Worm (Caenorhabditis elegans) whole organism, late embryonic: ENCODE results near the gene H14E04.3.
"Not testable (repeated sequence)": the region's sequence is repeated elsewhere in the genome, so short reads cannot be mapped to it uniquely, and the experiment has no call there.

Experiments used
- C08G9.2 ChIP-seq: sonication (generic microtip); optimal IDR thresholded peaks from 2 replicates; lab custom pipeline; 2016; ENCODE audit warnings: mild to moderate bottlenecking, missing genetic modification characterization, moderate library complexity, missing compliant biosample characterization
- F13H6.1 ChIP-seq: sonication (generic microtip); optimal IDR thresholded peaks from 2 replicates; lab custom pipeline; 2016; ENCODE audit warnings: missing genetic modification characterization, missing compliant biosample characterization
- ceh-14 ChIP-seq: sonication (generic microtip); optimal IDR thresholded peaks from 2 replicates; lab custom pipeline; 2016; ENCODE audit warnings: missing genotype, missing genetic modification characterization, missing compliant biosample characterization
- ceh-22 ChIP-seq: sonication (generic microtip); optimal IDR thresholded peaks from 2 replicates; lab custom pipeline; 2017; ENCODE audit warnings: missing biosample characterization, missing genetic modification characterization
- ceh-24 ChIP-seq: sonication (generic microtip); optimal IDR thresholded peaks from 2 replicates; lab custom pipeline; 2016; ENCODE audit warnings: mild to moderate bottlenecking, missing genetic modification characterization, missing compliant biosample characterization
- ceh-30 ChIP-seq: fragments of 150-350 bp; optimal IDR thresholded peaks from 2 replicates; lab custom pipeline; 2014; ENCODE audit warnings: missing biosample characterization, missing genetic modification characterization
- ceh-31 ChIP-seq: sonication (generic microtip); optimal IDR thresholded peaks from 2 replicates; lab custom pipeline; 2016; ENCODE audit warnings: missing genetic modification characterization, missing compliant biosample characterization
- ceh-34 ChIP-seq: sonication (generic microtip); optimal IDR thresholded peaks from 2 replicates; lab custom pipeline; 2016; ENCODE audit warnings: mild to moderate bottlenecking, missing genetic modification characterization, missing compliant biosample characterization
- ceh-45 ChIP-seq: fragments of 200-800 bp; sonication (Bioruptor generic); IDR thresholded peaks from 2 replicates; pipeline ENCODE4 v1.3.6; 2022; ENCODE audit warnings: missing genetic modification reagents, missing genetic modification characterization, missing compliant biosample characterization
- ceh-48 ChIP-seq: sonication (generic microtip); optimal IDR thresholded peaks from 2 replicates; lab custom pipeline; 2016; ENCODE audit warnings: missing genetic modification characterization, inconsistent platforms, missing compliant biosample characterization
- dmd-4 ChIP-seq: sonication (generic microtip); optimal IDR thresholded peaks from 2 replicates; lab custom pipeline; 2016; ENCODE audit warnings: borderline replicate concordance, missing genetic modification characterization, missing compliant biosample characterization
- dve-1 ChIP-seq: sonication (generic microtip); optimal IDR thresholded peaks from 2 replicates; lab custom pipeline; 2017; ENCODE audit warnings: antibody characterized with exemption, mild to moderate bottlenecking, missing genetic modification characterization, missing compliant biosample characterization
- elt-2 ChIP-seq: sonication (generic microtip); optimal IDR thresholded peaks from 2 replicates; lab custom pipeline; 2016; ENCODE audit warnings: missing genetic modification reagents, missing genetic modification characterization, missing compliant biosample characterization
- elt-4 ChIP-seq: sonication (generic microtip); optimal IDR thresholded peaks from 2 replicates; lab custom pipeline; 2016; ENCODE audit warnings: missing genetic modification characterization, missing compliant biosample characterization
- fkh-10 ChIP-seq: fragments of 150-350 bp; optimal IDR thresholded peaks from 2 replicates; lab custom pipeline; 2014; ENCODE audit warnings: missing biosample characterization, missing genetic modification reagents, missing genetic modification characterization
- gmeb-2 ChIP-seq: sonication (generic microtip); optimal IDR thresholded peaks from 2 replicates; lab custom pipeline; 2016; ENCODE audit warnings: missing genetic modification characterization, inconsistent platforms, missing compliant biosample characterization
- hlh-15 ChIP-seq: sonication (generic microtip); optimal IDR thresholded peaks from 2 replicates; lab custom pipeline; 2016; ENCODE audit warnings: missing genetic modification characterization, missing compliant biosample characterization
- hlh-30 ChIP-seq: sonication (generic microtip); optimal IDR thresholded peaks from 2 replicates; lab custom pipeline; 2017; ENCODE audit warnings: antibody characterized with exemption, missing genetic modification characterization, missing compliant biosample characterization; ENCODE audit not compliant: insufficient read depth
- hlh-8 ChIP-seq: sonication (generic microtip); optimal IDR thresholded peaks from 2 replicates; lab custom pipeline; 2016; ENCODE audit warnings: missing genotype, missing genetic modification characterization, missing compliant biosample characterization
- lin-11 ChIP-seq: fragments of 200-800 bp; sonication (Bioruptor generic); optimal IDR thresholded peaks from 2 replicates; lab custom pipeline; 2018; ENCODE audit warnings: mild to moderate bottlenecking, missing genetic modification characterization, missing compliant biosample characterization
- madf-2 ChIP-seq: sonication (generic microtip); optimal IDR thresholded peaks from 2 replicates; lab custom pipeline; 2017; ENCODE audit warnings: missing genetic modification characterization, missing compliant biosample characterization
- nfya-1 ChIP-seq: sonication (generic microtip); optimal IDR thresholded peaks from 2 replicates; lab custom pipeline; 2017; ENCODE audit warnings: missing genetic modification characterization, mild to moderate bottlenecking, missing compliant biosample characterization, antibody characterized with exemption, moderate library complexity
- nhr-11 ChIP-seq: fragments of 150-350 bp; optimal IDR thresholded peaks from 2 replicates; lab custom pipeline; 2014; ENCODE audit warnings: missing biosample characterization, missing genetic modification characterization
- npax-4 ChIP-seq: sonication (generic microtip); optimal IDR thresholded peaks from 2 replicates; lab custom pipeline; 2016; ENCODE audit warnings: missing genetic modification characterization, missing compliant biosample characterization
- odd-2 ChIP-seq: sonication (generic microtip); optimal IDR thresholded peaks from 2 replicates; lab custom pipeline; 2017; ENCODE audit warnings: antibody characterized with exemption, mild to moderate bottlenecking, missing genetic modification characterization, missing compliant biosample characterization
- pag-3 ChIP-seq: sonication (generic microtip); optimal IDR thresholded peaks from 2 replicates; lab custom pipeline; 2016; ENCODE audit warnings: missing compliant biosample characterization, missing genetic modification characterization, borderline replicate concordance
- pat-9 ChIP-seq: fragments of 200-800 bp; sonication (Bioruptor generic); optimal IDR thresholded peaks from 2 replicates; lab custom pipeline; 2018; ENCODE audit warnings: mild to moderate bottlenecking, missing genetic modification characterization, moderate library complexity, missing compliant biosample characterization
- pha-2 ChIP-seq: sonication (generic microtip); optimal IDR thresholded peaks from 2 replicates; lab custom pipeline; 2017; ENCODE audit warnings: mild to moderate bottlenecking, missing genetic modification characterization, missing compliant biosample characterization
- pha-4 ChIP-seq: fragments of 150-350 bp; optimal IDR thresholded peaks from 2 replicates; lab custom pipeline; 2018; ENCODE audit warnings: missing biosample characterization, missing genetic modification reagents, missing genetic modification characterization
- pros-1 ChIP-seq: fragments of 150-350 bp; optimal IDR thresholded peaks from 2 replicates; lab custom pipeline; 2014; ENCODE audit warnings: missing biosample characterization, missing genetic modification reagents, missing genetic modification characterization
- ref-2 ChIP-seq: sonication (generic microtip); optimal IDR thresholded peaks from 2 replicates; lab custom pipeline; 2016; ENCODE audit warnings: missing genetic modification characterization, missing compliant biosample characterization
- rnt-1 ChIP-seq: sonication (generic microtip); optimal IDR thresholded peaks from 2 replicates; lab custom pipeline; 2016; ENCODE audit warnings: missing genetic modification characterization, missing compliant biosample characterization
- sdc-2 ChIP-seq: sonication (generic microtip); optimal IDR thresholded peaks from 2 replicates; lab custom pipeline; 2016; ENCODE audit warnings: missing genotype, missing genetic modification characterization, missing compliant biosample characterization
- sox-2 ChIP-seq: fragments of 200-800 bp; sonication (Bioruptor generic); IDR thresholded peaks from 2 replicates; pipeline ENCODE4 v1.3.6; 2022; ENCODE audit warnings: missing genetic modification reagents, missing genetic modification characterization, missing compliant biosample characterization
- sox-4 ChIP-seq: sonication (generic microtip); optimal IDR thresholded peaks from 2 replicates; lab custom pipeline; 2017; ENCODE audit warnings: mild to moderate bottlenecking, missing genetic modification characterization, inconsistent platforms, missing compliant biosample characterization
- syd-9 ChIP-seq: sonication (generic microtip); optimal IDR thresholded peaks from 2 replicates; lab custom pipeline; 2016; ENCODE audit warnings: mild to moderate bottlenecking, missing genetic modification characterization, moderate library complexity, missing compliant biosample characterization
- tbx-2 ChIP-seq: sonication (generic microtip); optimal IDR thresholded peaks from 2 replicates; lab custom pipeline; 2016; ENCODE audit warnings: missing genetic modification characterization, missing compliant biosample characterization
- tbx-7 ChIP-seq: sonication (generic microtip); optimal IDR thresholded peaks from 2 replicates; lab custom pipeline; 2016; ENCODE audit warnings: missing genotype, missing genetic modification characterization, missing compliant biosample characterization
- unc-3 ChIP-seq, 2 experiments: fragments of 200-800 bp in 1 of 2; sonication (Bioruptor generic) in 1 of 2; sonication (generic microtip) in 1 of 2; conservative IDR thresholded peaks in 1 of 2; optimal IDR thresholded peaks in 1 of 2; 2 replicates each; pipeline versions ENCODE4 v1.3.6 to Lab custom; 2016 to 2022; ENCODE audit warnings: missing compliant biosample characterization in 2 of 2, missing genetic modification characterization in 2 of 2, missing genetic modification reagents in 1 of 2
- unc-42 ChIP-seq: sonication (generic microtip); optimal IDR thresholded peaks from 2 replicates; lab custom pipeline; 2016; ENCODE audit warnings: missing genotype, missing genetic modification characterization, missing compliant biosample characterization
- unc-55 ChIP-seq: sonication (generic microtip); optimal IDR thresholded peaks from 2 replicates; lab custom pipeline; 2017; ENCODE audit warnings: missing biosample characterization, missing genetic modification reagents, missing genetic modification characterization
- unc-86 ChIP-seq: sonication (generic microtip); optimal IDR thresholded peaks from 2 replicates; lab custom pipeline; 2016; ENCODE audit warnings: missing genetic modification characterization, missing compliant biosample characterization
- zip-5 ChIP-seq: sonication (generic microtip); optimal IDR thresholded peaks from 2 replicates; lab custom pipeline; 2016; ENCODE audit warnings: missing genetic modification characterization, missing compliant biosample characterization

Gene H14E04.3

DNA sequence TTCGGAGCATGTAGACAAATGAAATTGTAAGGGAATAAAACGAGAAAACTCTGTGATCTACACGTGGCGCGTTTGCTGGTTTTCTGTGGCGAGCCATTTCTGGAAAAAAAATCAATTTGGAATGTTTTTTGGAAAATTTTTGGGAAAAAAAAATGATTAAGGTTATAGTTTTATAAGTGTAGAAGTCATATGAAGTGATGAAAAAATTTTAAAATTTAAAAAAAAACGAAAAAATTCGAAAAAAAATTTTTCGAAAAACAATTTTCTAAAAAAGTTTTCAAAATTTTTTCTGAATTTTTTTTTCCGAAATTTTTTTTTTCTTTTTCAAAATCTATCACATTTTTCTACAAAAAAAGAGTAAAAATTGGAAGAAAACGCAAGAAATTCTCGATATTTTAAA is at the start of gene H14E04.3:
H14E04.3 (minus strand) TSS at position 101 of the 400 bp plus-strand sequence.
- no peak for TF ChIP-seq syd-9 (tag; lab: Kevin White, UChicago)
- TF ChIP-seq, all 69 proteins: peak for 0

- TF ChIP-seq gmeb-2 (tag; lab: Kevin White, UChicago); dmd-4 (tag; lab: Kevin White, UChicago); tbx-7: not testable (repeated sequence)
- TF ChIP-seq, all 69 proteins: peak for 0; not testable (repeated sequence) for 69
These were observed 49.4 kb upstream of the H14E04.3 start, which contains the start of gene E02H9.6 for ce11 chrIII:2435805-2436204. TSS of gene E02H9.6 (plus strand) at chrIII:2436105.

DNA sequence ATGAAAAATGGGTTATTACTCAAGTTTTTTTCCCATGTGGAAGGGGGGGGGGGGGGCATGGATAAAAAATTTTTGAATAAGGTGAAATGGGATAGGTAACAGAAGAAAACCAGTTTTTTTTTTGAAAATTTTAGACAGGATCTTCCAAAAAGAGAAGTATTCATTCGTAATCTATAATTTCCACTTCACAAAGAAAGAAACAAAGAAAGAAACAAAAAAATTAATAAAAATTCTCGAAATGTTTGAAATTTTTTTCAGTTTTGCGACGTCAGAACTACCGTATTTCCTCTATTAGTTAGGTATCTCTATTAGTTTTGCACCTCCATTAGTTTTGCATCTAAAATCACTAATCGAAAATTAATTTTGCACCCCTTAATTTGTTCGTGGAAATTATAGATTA is 49.0 kb upstream of the H14E04.3 start, which contains the start of gene W04B5.6:
W04B5.6 (minus strand) TSS at position 101 of the 400 bp plus-strand sequence.
- not testable (repeated sequence) for TF ChIP-seq C08G9.2 (tag; lab: Kevin White, UChicago); madf-2 (tag; lab: Kevin White, UChicago); fkh-10 (GFP tag; lab: Kevin White, UChicago)

- TF ChIP-seq zip-5 = no peak
- no peak for TF ChIP-seq rnt-1
- TF ChIP-seq ceh-14 (tag; lab: Kevin White, UChicago) = no peak
These were observed 46.5 kb upstream of the H14E04.3 start for ce11 chrIII:2432925-2433324.

DNA sequence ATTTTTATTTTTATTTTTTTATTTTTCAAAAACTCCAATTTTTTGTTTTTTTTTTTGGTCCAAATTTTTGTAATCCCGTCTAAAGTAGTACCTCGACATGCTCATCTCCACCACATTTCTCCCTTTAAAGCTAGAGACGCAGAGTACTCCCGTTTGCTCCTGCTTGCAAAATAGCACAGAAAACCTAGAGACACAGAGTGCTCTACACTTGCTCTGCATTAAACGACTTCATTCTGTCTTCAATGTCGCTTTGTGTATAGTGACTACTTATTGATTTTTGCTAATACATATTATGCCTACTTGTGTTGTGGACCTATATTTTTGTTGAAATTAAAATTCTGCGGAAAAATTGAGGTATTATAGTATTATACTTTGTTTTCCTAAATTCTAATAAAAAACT is 39.7 kb upstream of the H14E04.3 start, which contains the start of gene W04B5.8:
W04B5.8 (plus strand) TSS at position 195 of the 400 bp plus-strand sequence.
- TF ChIP-seq dve-1 (no peak), ceh-48 (tag; lab: Kevin White, UChicago) (peak; percentile 76), elt-2 (no peak), fkh-10 (GFP tag; lab: Kevin White, UChicago) (no peak), tbx-7 (no peak), ceh-14 (tag; lab: Kevin White, UChicago) (no peak), lin-11 (tag; lab: Kevin White, UChicago) (no peak), odd-2 (tag; lab: Kevin White, UChicago) (no peak), ref-2 (tag; lab: Kevin White, UChicago) (no peak), unc-42 (tag; lab: Kevin White, UChicago) (peak; percentile 11), nfya-1 (tag; lab: Kevin White, UChicago) (peak; percentile 40), tbx-2 (tag; lab: Kevin White, UChicago) (peak; percentile 17), ceh-31 (tag; lab: Kevin White, UChicago) (peak; percentile 50), elt-4 (tag; lab: Kevin White, UChicago) (no peak), ceh-22 (no peak), sox-4 (no peak), pat-9 (tag; lab: Kevin White, UChicago) (no peak), F13H6.1 (tag; lab: Kevin White, UChicago) (no peak), npax-4 (tag; lab: Kevin White, UChicago) (no peak), hlh-15 (no peak), ceh-24 (tag; lab: Kevin White, UChicago) (no peak), unc-55 (GFP tag; lab: Kevin White, UChicago) (peak; percentile 52), hlh-8 (tag; lab: Kevin White, UChicago) (no peak), ceh-30 (tag; lab: Kevin White, UChicago) (no peak), pag-3 (tag; lab: Kevin White, UChicago) (no peak), pros-1 (no peak), unc-86 (tag; lab: Kevin White, UChicago) (no peak), sdc-2 (tag; lab: Kevin White, UChicago) (no peak), sox-2 (GFP tag; lab: Robert Waterston, UW) (no peak), hlh-30 (tag; lab: Kevin White, UChicago) (no peak), unc-3 (GFP tag; conservative IDR thresholded peaks at IDR 0.05; lab: Robert Waterston, UW) (no peak), unc-3 (tag; optimal IDR thresholded peaks at IDR 0.05; lab: Kevin White, UChicago) (no peak), C08G9.2 (tag; lab: Kevin White, UChicago) (no peak), pha-4 (tag; lab: Kevin White, UChicago) (no peak), rnt-1 (no peak), ceh-45 (GFP tag; lab: Robert Waterston, UW) (no peak), dmd-4 (tag; lab: Kevin White, UChicago) (no peak), pha-2 (tag; lab: Kevin White, UChicago) (no peak), ceh-34 (no peak), nhr-11 (tag; lab: Kevin White, UChicago) (no peak)
